Fruit fly (Drosophila melanogaster): ENCODE results near the gene mtd.

The mtd gene

dm6 chr3R:5280380-5280779 lies 69.9 kb downstream of the mtd start:
- TF ChIP-seq CG17806 (tag; optimal IDR thresholded peaks at IDR 0.05) (no peak), CG8159 (tag; optimal IDR thresholded peaks at IDR 0.05) (no peak), CG13204 (GFP tag; optimal IDR thresholded peaks at IDR 0.05) (no peak), EcR (GFP tag; optimal IDR thresholded peaks at IDR 0.05) (no peak), fd96Ca (GFP tag; IDR thresholded peaks at IDR 0.05) (no peak), CG4496 (GFP tag; IDR thresholded peaks at IDR 0.05) (no peak), gl (tag; optimal IDR thresholded peaks at IDR 0.05) (no peak)

dm6 chr3R:5279609-5280164 lies 70.6 kb downstream of the mtd start:
- 0 out of 3 replicates have a peak, but pooled peaks have one; percentile 32 for TF ChIP-seq CG4496 (GFP tag; IDR thresholded peaks at IDR 0.05)
- TF ChIP-seq CG8301 (tag; optimal IDR thresholded peaks at IDR 0.05) = no peak

- TF ChIP-seq CG12605 (GFP tag; IDR thresholded peaks at IDR 0.05) (no peak), EcR (GFP tag; optimal IDR thresholded peaks at IDR 0.05) (no peak), CG4496 (GFP tag; IDR thresholded peaks at IDR 0.05) (no peak), CG34367 (tag; optimal IDR thresholded peaks at IDR 0.05) (no peak), CG15710 (tag; optimal IDR thresholded peaks at IDR 0.05) (no peak), Pif1B (GFP tag; optimal IDR thresholded peaks at IDR 0.05) (no peak), CG9948 (tag; optimal IDR thresholded peaks at IDR 0.05) (no peak), Ets98B (GFP tag; IDR thresholded peaks at IDR 0.05) (no peak), D1 (tag; optimal IDR thresholded peaks at IDR 0.05) (no peak), CG17806 (tag; optimal IDR thresholded peaks at IDR 0.05) (no peak), gl (tag; optimal IDR thresholded peaks at IDR 0.05) (no peak), Pif1A (GFP tag; optimal IDR thresholded peaks at IDR 0.05) (no peak), CG8301 (tag; optimal IDR thresholded peaks at IDR 0.05) (no peak), CG32121 (GFP tag; IDR thresholded peaks at IDR 0.05) (no peak), fd96Ca (GFP tag; IDR thresholded peaks at IDR 0.05) (no peak), CG10348 (GFP tag; IDR thresholded peaks at IDR 0.05) (no peak)
These were observed 71.6 kb downstream of the mtd start for dm6 chr3R:5278627-5279026.

- no peak for TF ChIP-seq CG9948 (tag; optimal IDR thresholded peaks at IDR 0.05)
- no peak for TF ChIP-seq CG17806 (tag; optimal IDR thresholded peaks at IDR 0.05)
- TF ChIP-seq CG10348 (GFP tag; IDR thresholded peaks at IDR 0.05) = no peak
- TF ChIP-seq CG34367 (tag; optimal IDR thresholded peaks at IDR 0.05) = no peak
- no peak for TF ChIP-seq CG8159 (tag; optimal IDR thresholded peaks at IDR 0.05)
- TF ChIP-seq Pif1B (GFP tag; optimal IDR thresholded peaks at IDR 0.05) = no peak
- no peak for TF ChIP-seq Snoo (tag; optimal IDR thresholded peaks at IDR 0.05)
- no peak for TF ChIP-seq D1 (tag; optimal IDR thresholded peaks at IDR 0.05)
- no peak for TF ChIP-seq fd96Ca (GFP tag; IDR thresholded peaks at IDR 0.05)
- TF ChIP-seq CG14655 (GFP tag; optimal IDR thresholded peaks at IDR 0.05) = no peak
- no peak for TF ChIP-seq CG12605 (GFP tag; IDR thresholded peaks at IDR 0.05)
- no peak for TF ChIP-seq CG8301 (tag; optimal IDR thresholded peaks at IDR 0.05)
- TF ChIP-seq CG13204 (GFP tag; optimal IDR thresholded peaks at IDR 0.05) = no peak
- no peak for TF ChIP-seq gl (tag; optimal IDR thresholded peaks at IDR 0.05)
- TF ChIP-seq EcR (GFP tag; optimal IDR thresholded peaks at IDR 0.05) = no peak
These were observed 72.5 kb downstream of the mtd start, which contains the start of gene CG31538 for dm6 chr3R:5277735-5278134. TSS of gene CG31538 (minus strand) at chr3R:5277835.

dm6 chr3R:5270806-5271205 lies 79.4 kb downstream of the mtd start:
- TF ChIP-seq CG15710 (tag; optimal IDR thresholded peaks at IDR 0.05) (peak; percentile 13), CG8301 (tag; optimal IDR thresholded peaks at IDR 0.05) (no peak), CG9948 (tag; optimal IDR thresholded peaks at IDR 0.05) (no peak), CG4496 (GFP tag; IDR thresholded peaks at IDR 0.05) (peak; percentile 70; the same call in 2 of the 3 replicates), CG8159 (tag; optimal IDR thresholded peaks at IDR 0.05) (no peak), CG32121 (GFP tag; IDR thresholded peaks at IDR 0.05) (peak; percentile 54; the same call in 1 of the 2 replicates), rn (GFP tag; IDR thresholded peaks at IDR 0.05) (no peak), CG10348 (GFP tag; IDR thresholded peaks at IDR 0.05) (no peak), CG12605 (GFP tag; IDR thresholded peaks at IDR 0.05) (peak; percentile 17; the same call in 1 of the 2 replicates), gl (tag; optimal IDR thresholded peaks at IDR 0.05) (no peak), CG34367 (tag; optimal IDR thresholded peaks at IDR 0.05) (peak; percentile 1), CG14655 (GFP tag; optimal IDR thresholded peaks at IDR 0.05) (no peak), EcR (GFP tag; optimal IDR thresholded peaks at IDR 0.05) (no peak), CG13204 (GFP tag; optimal IDR thresholded peaks at IDR 0.05) (no peak), Snoo (tag; optimal IDR thresholded peaks at IDR 0.05) (no peak), Ets98B (GFP tag; IDR thresholded peaks at IDR 0.05) (peak; percentile 65), D1 (tag; optimal IDR thresholded peaks at IDR 0.05) (peak; percentile 8), Pif1B (GFP tag; optimal IDR thresholded peaks at IDR 0.05) (no peak), Pif1A (GFP tag; optimal IDR thresholded peaks at IDR 0.05) (peak; percentile 4)

- TF ChIP-seq CG12605 (GFP tag; IDR thresholded peaks at IDR 0.05) = no peak
- no peak for TF ChIP-seq CG34367 (tag; optimal IDR thresholded peaks at IDR 0.05)
- TF ChIP-seq Pif1B (GFP tag; optimal IDR thresholded peaks at IDR 0.05) = no peak
- TF ChIP-seq gl (tag; optimal IDR thresholded peaks at IDR 0.05) = no peak
- no peak for TF ChIP-seq CG4496 (GFP tag; IDR thresholded peaks at IDR 0.05)
- TF ChIP-seq rn (GFP tag; IDR thresholded peaks at IDR 0.05) = no peak
These were observed 81.7 kb downstream of the mtd start for dm6 chr3R:5268495-5268894.

dm6 chr3R:5266282-5266681 lies 84.0 kb downstream of the mtd start:
- TF ChIP-seq CG8159 (tag; optimal IDR thresholded peaks at IDR 0.05) (no peak), CG9948 (tag; optimal IDR thresholded peaks at IDR 0.05) (no peak), CG13204 (GFP tag; optimal IDR thresholded peaks at IDR 0.05) (no peak), CG15710 (tag; optimal IDR thresholded peaks at IDR 0.05) (no peak), Snoo (tag; optimal IDR thresholded peaks at IDR 0.05) (no peak), fd96Ca (GFP tag; IDR thresholded peaks at IDR 0.05) (no peak), CG8301 (tag; optimal IDR thresholded peaks at IDR 0.05) (no peak), CG12605 (GFP tag; IDR thresholded peaks at IDR 0.05) (no peak), CG14655 (GFP tag; optimal IDR thresholded peaks at IDR 0.05) (no peak), CG34367 (tag; optimal IDR thresholded peaks at IDR 0.05) (no peak), CG32121 (GFP tag; IDR thresholded peaks at IDR 0.05) (no peak), Ets98B (GFP tag; IDR thresholded peaks at IDR 0.05) (no peak), D1 (tag; optimal IDR thresholded peaks at IDR 0.05) (no peak), CG10348 (GFP tag; IDR thresholded peaks at IDR 0.05) (no peak), Pif1B (GFP tag; optimal IDR thresholded peaks at IDR 0.05) (no peak)

Data from whole organism, pupa.